Worm (Caenorhabditis elegans) whole organism, young adult: ENCODE results near the gene spr-2.

Experiments used
- B0035.1 ChIP-seq: sonication (generic microtip); optimal IDR thresholded peaks from 2 replicates; lab custom pipeline; 2016; ENCODE audit warnings: missing genetic modification characterization, mild to moderate bottlenecking, missing compliant biosample characterization, missing genotype, missing genetic modification reagents
- D2030.7 ChIP-seq: fragments of 200-800 bp; sonication (Bioruptor generic); IDR thresholded peaks from 2 replicates; pipeline ENCODE4 v1.3.6; 2022; ENCODE audit warnings: missing genetic modification reagents, missing genetic modification characterization, missing compliant biosample characterization
- F23B12.7 ChIP-seq: sonication (generic microtip); optimal IDR thresholded peaks from 2 replicates; lab custom pipeline; 2017; ENCODE audit warnings: missing genetic modification characterization, mild to moderate bottlenecking, missing compliant biosample characterization, antibody characterized with exemption, moderate library complexity; ENCODE audit not compliant: insufficient read depth
- F52B5.7 ChIP-seq: sonication (generic microtip); optimal IDR thresholded peaks from 2 replicates; lab custom pipeline; 2016; ENCODE audit warnings: mild to moderate bottlenecking, missing genetic modification characterization, missing compliant biosample characterization
- F55B11.4 ChIP-seq: sonication (generic microtip); optimal IDR thresholded peaks from 2 replicates; lab custom pipeline; 2016; ENCODE audit warnings: missing compliant biosample characterization, missing genetic modification characterization, borderline replicate concordance; ENCODE audit not compliant: insufficient read depth
- F57A8.1 ChIP-seq: fragments of 200-800 bp; sonication (Bioruptor generic); optimal IDR thresholded peaks from 2 replicates; lab custom pipeline; 2018; ENCODE audit warnings: mild to moderate bottlenecking, missing genetic modification characterization, moderate library complexity, missing compliant biosample characterization
- T26A5.8 ChIP-seq: sonication (generic microtip); optimal IDR thresholded peaks from 2 replicates; lab custom pipeline; 2016; ENCODE audit warnings: missing genetic modification characterization, missing compliant biosample characterization
- Y53G8AR.9 ChIP-seq: fragments of 200-800 bp; sonication (Bioruptor generic); conservative IDR thresholded peaks from 2 replicates; pipeline ENCODE4 v1.3.6; 2022; ENCODE audit warnings: missing genetic modification reagents, missing genetic modification characterization, missing compliant biosample characterization
- atf-7 ChIP-seq: sonication (generic microtip); optimal IDR thresholded peaks from 2 replicates; lab custom pipeline; 2017; ENCODE audit warnings: mild to moderate bottlenecking, missing genetic modification characterization, missing compliant biosample characterization
- athp-1 ChIP-seq: sonication (generic microtip); optimal IDR thresholded peaks from 2 replicates; lab custom pipeline; 2017; ENCODE audit warnings: mild to moderate bottlenecking, missing genetic modification characterization, missing compliant biosample characterization
- attf-5 ChIP-seq: fragments of 200-800 bp; sonication (Bioruptor generic); optimal IDR thresholded peaks from 2 replicates; lab custom pipeline; 2018; ENCODE audit warnings: mild to moderate bottlenecking, missing genetic modification characterization, missing compliant biosample characterization
- bed-2 ChIP-seq: fragments of 200-800 bp; sonication (Bioruptor generic); IDR thresholded peaks from 2 replicates; pipeline ENCODE4 v1.3.6; 2022; ENCODE audit warnings: missing genetic modification reagents, missing genetic modification characterization, missing compliant biosample characterization
- ccch-3 ChIP-seq: fragments of 200-800 bp; sonication (Bioruptor generic); optimal IDR thresholded peaks from 2 replicates; lab custom pipeline; 2018; ENCODE audit warnings: mild to moderate bottlenecking, missing genetic modification characterization, missing compliant biosample characterization
- cebp-1 ChIP-seq, 2 experiments: fragments of 200-800 bp in 1 of 2; sonication (Bioruptor generic) in 1 of 2; sonication (generic microtip) in 1 of 2; IDR thresholded peaks in 1 of 2; optimal IDR thresholded peaks in 1 of 2; 2 replicates each; pipeline versions ENCODE4 v1.3.6 to Lab custom; 2017 to 2022; ENCODE audit warnings: missing compliant biosample characterization in 2 of 2, missing genetic modification characterization in 2 of 2, mild to moderate bottlenecking in 1 of 2, missing genetic modification reagents in 1 of 2, moderate library complexity in 1 of 2
- ceh-27 ChIP-seq: fragments of 200-800 bp; sonication (Bioruptor generic); optimal IDR thresholded peaks from 2 replicates; lab custom pipeline; 2018; ENCODE audit warnings: mild to moderate bottlenecking, missing genetic modification characterization, moderate library complexity, missing compliant biosample characterization
- ceh-40 ChIP-seq: fragments of 200-800 bp; sonication (Bioruptor generic); IDR thresholded peaks from 2 replicates; pipeline ENCODE4 v1.3.6; 2022; ENCODE audit warnings: missing genetic modification characterization, missing compliant biosample characterization
- ceh-79 ChIP-seq: sonication (generic microtip); optimal IDR thresholded peaks from 2 replicates; lab custom pipeline; 2017; ENCODE audit warnings: mild to moderate bottlenecking, missing genetic modification characterization, missing compliant biosample characterization
- dox-1 ChIP-seq: fragments of 200-800 bp; sonication (Bioruptor generic); IDR thresholded peaks from 2 replicates; pipeline ENCODE4 v1.3.6; 2022; ENCODE audit warnings: missing genetic modification reagents, missing genetic modification characterization, missing compliant biosample characterization
- dpl-1 ChIP-seq: fragments of 150-350 bp; optimal IDR thresholded peaks from 2 replicates; lab custom pipeline; 2014; ENCODE audit warnings: missing biosample characterization, missing genetic modification reagents, missing genetic modification characterization
- efl-1 ChIP-seq: fragments of 150-350 bp; optimal IDR thresholded peaks from 2 replicates; lab custom pipeline; 2014; ENCODE audit warnings: missing biosample characterization, missing genetic modification reagents, missing genetic modification characterization
- ets-4 ChIP-seq: fragments of 200-800 bp; sonication (Bioruptor generic); optimal IDR thresholded peaks from 2 replicates; lab custom pipeline; 2018; ENCODE audit warnings: mild to moderate bottlenecking, missing genetic modification characterization, missing compliant biosample characterization
- fkh-3 ChIP-seq: sonication (generic microtip); optimal IDR thresholded peaks from 2 replicates; lab custom pipeline; 2016; ENCODE audit warnings: mild to moderate bottlenecking, missing genetic modification characterization, missing compliant biosample characterization
- gei-17 ChIP-seq: fragments of 200-800 bp; sonication (Bioruptor generic); optimal IDR thresholded peaks from 2 replicates; lab custom pipeline; 2018; ENCODE audit warnings: mild to moderate bottlenecking, missing genetic modification characterization, missing compliant biosample characterization
- hlh-12 ChIP-seq: sonication (generic microtip); optimal IDR thresholded peaks from 2 replicates; lab custom pipeline; 2016; ENCODE audit warnings: missing genetic modification characterization, missing compliant biosample characterization
- hlh-26 ChIP-seq: fragments of 200-800 bp; sonication (Bioruptor generic); conservative IDR thresholded peaks from 2 replicates; pipeline ENCODE4 v1.3.6; 2022; ENCODE audit warnings: missing genetic modification reagents, missing genetic modification characterization, missing compliant biosample characterization
- hmg-1.2 ChIP-seq: fragments of 200-800 bp; sonication (Bioruptor generic); IDR thresholded peaks from 2 replicates; pipeline ENCODE4 v1.3.6; 2022; ENCODE audit warnings: missing genetic modification reagents, missing genetic modification characterization, missing compliant biosample characterization
- lag-1 ChIP-seq: fragments of 200-800 bp; sonication (Bioruptor generic); IDR thresholded peaks from 2 replicates; pipeline ENCODE4 v1.3.6; 2022; ENCODE audit warnings: missing genetic modification reagents, missing genetic modification characterization, missing compliant biosample characterization
- lin-26 ChIP-seq: fragments of 200-800 bp; sonication (Bioruptor generic); IDR thresholded peaks from 2 replicates; pipeline ENCODE4 v1.3.6; 2022; ENCODE audit warnings: missing genetic modification reagents, missing genetic modification characterization, missing compliant biosample characterization
- lin-35 ChIP-seq, 3 experiments: fragments of 150-350 bp in 2 of 3; sonication (generic microtip) in 1 of 3; optimal IDR thresholded peaks; 2 replicates each; lab custom pipeline; 2014 to 2018; ENCODE audit warnings: missing biosample characterization in 3 of 3, missing genetic modification characterization in 3 of 3, missing genetic modification reagents in 3 of 3
- lsy-27 ChIP-seq: sonication (generic microtip); optimal IDR thresholded peaks from 2 replicates; lab custom pipeline; 2017; ENCODE audit warnings: missing genetic modification characterization, mild to moderate bottlenecking, missing compliant biosample characterization, antibody characterized with exemption, missing genotype, borderline replicate concordance; ENCODE audit not compliant: insufficient read depth
- madf-10 ChIP-seq: sonication (generic microtip); optimal IDR thresholded peaks from 2 replicates; lab custom pipeline; 2016; ENCODE audit warnings: mild to moderate bottlenecking, missing genetic modification characterization, missing compliant biosample characterization
- madf-6 ChIP-seq: fragments of 200-800 bp; sonication (Bioruptor generic); IDR thresholded peaks from 2 replicates; pipeline ENCODE4 v1.3.6; 2022; ENCODE audit warnings: missing genetic modification reagents, missing genetic modification characterization, missing compliant biosample characterization
- mxl-1 ChIP-seq: sonication (generic microtip); optimal IDR thresholded peaks from 2 replicates; lab custom pipeline; 2016; ENCODE audit warnings: missing genetic modification characterization, missing compliant biosample characterization
- nfya-2 ChIP-seq: fragments of 200-800 bp; sonication (Bioruptor generic); IDR thresholded peaks from 2 replicates; pipeline ENCODE4 v1.3.6; 2022; ENCODE audit warnings: missing genetic modification reagents, missing genetic modification characterization, missing compliant biosample characterization
- nfyb-1 ChIP-seq: fragments of 200-800 bp; sonication (Bioruptor generic); IDR thresholded peaks from 2 replicates; pipeline ENCODE4 v1.3.6; 2022; ENCODE audit warnings: missing genetic modification reagents, missing genetic modification characterization, missing compliant biosample characterization
- nhr-179 ChIP-seq: sonication (generic microtip); optimal IDR thresholded peaks from 2 replicates; lab custom pipeline; 2016; ENCODE audit warnings: mild to moderate bottlenecking, missing genetic modification characterization, missing compliant biosample characterization
- nhr-80 ChIP-seq: sonication (generic microtip); optimal IDR thresholded peaks from 2 replicates; lab custom pipeline; 2016; ENCODE audit warnings: missing genetic modification characterization, missing compliant biosample characterization
- nhr-90 ChIP-seq: sonication (generic microtip); optimal IDR thresholded peaks from 2 replicates; lab custom pipeline; 2016; ENCODE audit warnings: missing genotype, mild to moderate bottlenecking, missing genetic modification characterization, missing compliant biosample characterization
- repo-1 ChIP-seq: sonication (generic microtip); optimal IDR thresholded peaks from 2 replicates; lab custom pipeline; 2017; ENCODE audit warnings: mild to moderate bottlenecking, missing genetic modification characterization, missing compliant biosample characterization
- rpc-1 ChIP-seq, 2 experiments: fragments of 150-350 bp in 1 of 2; sonication (generic microtip) in 1 of 2; optimal IDR thresholded peaks; 2 replicates each; lab custom pipeline; 2014 to 2018; ENCODE audit warnings: missing biosample characterization in 1 of 2, missing genetic modification characterization in 1 of 2, missing genetic modification reagents in 1 of 2, missing genotype in 1 of 2
- snpc-4 ChIP-seq, 5 experiments: fragments of 150-350 bp in 1 of 5; sonication (generic microtip) in 4 of 5; optimal IDR thresholded peaks; 2 replicates each; lab custom pipeline; 2014 to 2018; ENCODE audit warnings: missing genetic modification characterization in 5 of 5, missing biosample characterization in 3 of 5, antibody characterized with exemption in 2 of 5, mild to moderate bottlenecking in 2 of 5, missing compliant biosample characterization in 2 of 5, missing genotype in 2 of 5, moderate library complexity in 2 of 5, missing genetic modification reagents in 1 of 5
- unc-130 ChIP-seq: sonication (generic microtip); optimal IDR thresholded peaks from 2 replicates; lab custom pipeline; 2016; ENCODE audit warnings: missing genetic modification reagents, missing genetic modification characterization, missing compliant biosample characterization
- ztf-26 ChIP-seq: sonication (generic microtip); optimal IDR thresholded peaks from 2 replicates; lab custom pipeline; 2017; ENCODE audit warnings: missing genetic modification characterization, missing compliant biosample characterization
- ztf-28 ChIP-seq: fragments of 200-800 bp; sonication (Bioruptor generic); IDR thresholded peaks from 2 replicates; pipeline ENCODE4 v1.3.6; 2022; ENCODE audit warnings: missing genetic modification reagents, missing genetic modification characterization, missing compliant biosample characterization
- ztf-3 ChIP-seq: fragments of 200-800 bp; sonication (Bioruptor generic); optimal IDR thresholded peaks from 2 replicates; lab custom pipeline; 2018; ENCODE audit warnings: mild to moderate bottlenecking, missing genetic modification characterization, missing compliant biosample characterization

spr-2 gene

DNA sequence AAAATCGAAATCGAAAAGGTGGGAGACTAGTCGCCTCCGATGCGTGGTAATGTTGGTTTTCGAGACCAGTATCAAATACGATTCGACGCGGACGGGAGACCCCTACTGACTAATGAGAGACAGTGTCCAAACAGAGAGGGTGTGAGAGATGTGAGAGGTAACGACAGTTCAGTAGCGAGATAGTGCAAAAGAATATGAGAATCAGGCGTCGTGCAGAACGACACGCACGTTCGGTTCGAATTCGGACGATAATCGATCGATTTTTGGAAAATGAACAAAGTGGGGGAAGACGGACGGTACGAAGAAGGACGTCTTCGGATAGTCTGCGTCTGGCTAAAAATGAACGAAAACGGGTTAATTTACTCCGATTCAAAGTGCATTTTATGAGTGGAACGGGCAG, 30.7 kb downstream of the spr-2 start, which contains the start of gene D1046.16:
D1046.16 (plus strand) TSS at position 195 of the 400 bp plus-strand sequence.
- TF ChIP-seq atf-7 (no peak), dox-1 (GFP tag; lab: Robert Waterston, UW) (0 out of 2 replicates have a peak, but pooled peaks have one; percentile 53), attf-5 (peak; percentile 58), lag-1 (GFP tag; lab: Robert Waterston, UW) (no peak), lin-26 (GFP tag; lab: Robert Waterston, UW) (0 out of 2 replicates have a peak, but pooled peaks have one; percentile 33), cebp-1 (GFP tag; IDR thresholded peaks at IDR 0.05; lab: Robert Waterston, UW) (no peak), cebp-1 (tag; optimal IDR thresholded peaks at IDR 0.05; lab: Kevin White, UChicago) (peak; percentile 26), ceh-27 (peak; percentile 51), nhr-80 (tag; lab: Kevin White, UChicago) (peak; percentile 69), hmg-1.2 (peak; percentile 52; the same call in 1 of the 2 replicates)

DNA sequence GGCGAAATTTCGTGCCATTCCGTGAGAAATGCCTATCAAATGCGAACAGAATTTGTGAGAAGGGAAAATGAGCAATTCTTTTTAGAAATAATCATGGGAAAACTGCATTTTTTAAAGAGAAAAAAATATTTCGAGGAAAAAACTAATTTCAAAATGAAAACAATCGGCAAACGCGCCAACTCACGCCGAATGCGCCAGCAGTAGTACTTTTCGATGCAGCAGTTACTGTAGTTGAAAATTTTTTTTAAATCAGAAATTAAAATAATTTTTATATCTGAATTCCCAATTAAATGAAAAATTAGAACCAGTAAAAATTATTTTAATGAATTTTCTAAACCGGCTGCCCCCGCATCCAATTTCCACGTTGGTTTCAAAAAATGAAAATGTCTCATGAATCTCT, 32.1 kb downstream of the spr-2 start:
- TF ChIP-seq ztf-28 (GFP tag; lab: Robert Waterston, UW) (no peak), gei-17 (GFP tag; lab: Kevin White, UChicago) (no peak), snpc-4 (GFP tag; optimal IDR thresholded peaks at IDR 0.05; lab: Kevin White, UChicago) (no peak), snpc-4 (tag; optimal IDR thresholded peaks at IDR 0.05; lab: Kevin White, UChicago) (peak in 1 of 4 experiments; percentile 41), dox-1 (GFP tag; lab: Robert Waterston, UW) (0 out of 2 replicates have a peak, but pooled peaks have one; percentile 48), lsy-27 (no peak), rpc-1 (optimal IDR thresholded peaks at IDR 0.05; lab: Kevin White, UChicago) (no peak), rpc-1 (tag; optimal IDR thresholded peaks at IDR 0.05; lab: Kevin White, UChicago) (no peak), F57A8.1 (no peak), hlh-12 (tag; lab: Kevin White, UChicago) (no peak), lin-35 (GFP tag; optimal IDR thresholded peaks at IDR 0.05; lab: Kevin White, UChicago) (no peak), nfyb-1 (GFP tag; lab: Robert Waterston, UW) (no peak), ceh-27 (no peak), bed-2 (GFP tag; lab: Robert Waterston, UW) (no peak), madf-10 (tag; lab: Kevin White, UChicago) (no peak), ztf-3 (no peak), Y53G8AR.9 (GFP tag; lab: Robert Waterston, UW) (no peak), hlh-26 (GFP tag; lab: Robert Waterston, UW) (no peak), B0035.1 (no peak), D2030.7 (GFP tag; lab: Robert Waterston, UW) (peak; percentile 45; the same call in 1 of the 2 replicates), F23B12.7 (tag; lab: Kevin White, UChicago) (peak; percentile 9), F52B5.7 (no peak), nfya-2 (GFP tag; lab: Robert Waterston, UW) (no peak), ceh-79 (no peak), dpl-1 (GFP tag; lab: Kevin White, UChicago) (no peak), unc-130 (GFP tag; lab: Kevin White, UChicago) (no peak), nhr-90 (tag; lab: Kevin White, UChicago) (no peak), nhr-80 (tag; lab: Kevin White, UChicago) (no peak), ztf-26 (no peak), athp-1 (no peak), T26A5.8 (tag; lab: Kevin White, UChicago) (no peak), F55B11.4 (no peak), atf-7 (no peak), fkh-3 (no peak), ets-4 (GFP tag; lab: Kevin White, UChicago) (no peak), ccch-3 (GFP tag; lab: Kevin White, UChicago) (no peak), madf-6 (GFP tag; lab: Robert Waterston, UW) (peak; percentile 63), mxl-1 (tag; lab: Kevin White, UChicago) (no peak), nhr-179 (tag; lab: Kevin White, UChicago) (no peak), efl-1 (GFP tag; lab: Kevin White, UChicago) (peak; percentile 29), repo-1 (tag; lab: Kevin White, UChicago) (no peak), ceh-40 (GFP tag; lab: Robert Waterston, UW) (no peak)
